Worm (Caenorhabditis elegans): ENCODE measurements around the gene F08H9.2.

- TF ChIP-seq nhr-25 (tag; optimal IDR thresholded peaks at IDR 0.05) (no peak), nhr-237 (tag; optimal IDR thresholded peaks at IDR 0.05) (no peak)
These were observed 3.8 kb upstream of the F08H9.2 start, which contains the start of gene bmk-1 for ce11 chrV:14456626-14457025.

All from whole organism, L2 larva.